Fruit fly (Drosophila melanogaster): ENCODE measurements around the gene Rsph1.
"Not testable (repeated sequence)": the region's sequence is repeated elsewhere in the genome, so short reads cannot be mapped to it uniquely, and the experiment has no call there.

DNA sequence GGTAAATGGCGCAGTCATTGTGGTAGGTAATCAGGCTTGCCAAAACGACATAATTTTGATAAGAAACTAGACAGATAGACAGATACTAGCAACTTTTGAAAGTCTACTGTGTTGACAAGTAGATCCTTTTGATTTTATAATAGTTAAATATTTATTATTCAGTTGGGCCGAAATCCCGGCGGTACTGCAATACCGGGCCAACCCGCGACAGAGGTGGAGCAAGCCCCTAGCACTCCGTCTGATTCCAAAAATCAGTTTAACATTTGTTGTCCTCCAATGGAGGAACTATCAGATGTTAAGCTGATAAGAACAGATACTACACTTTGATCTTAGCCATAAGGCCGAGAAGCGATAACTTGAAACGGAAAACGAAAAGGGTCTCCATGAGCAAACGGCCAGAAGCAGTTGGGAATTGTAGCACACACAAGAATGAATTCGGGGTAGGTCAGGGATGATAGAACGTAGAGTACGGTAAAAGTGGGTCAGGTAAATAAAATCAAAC, 28.6 kb downstream of the Rsph1 start, which contains the start of gene CG15482:
- not testable (repeated sequence) for TF ChIP-seq Sin3A, h (optimal IDR thresholded peaks at IDR 0.05)

Measured in Kc167 (cell line).